Worm (Caenorhabditis elegans): Measurements from ENCODE around the gene srpa-68.

DNA sequence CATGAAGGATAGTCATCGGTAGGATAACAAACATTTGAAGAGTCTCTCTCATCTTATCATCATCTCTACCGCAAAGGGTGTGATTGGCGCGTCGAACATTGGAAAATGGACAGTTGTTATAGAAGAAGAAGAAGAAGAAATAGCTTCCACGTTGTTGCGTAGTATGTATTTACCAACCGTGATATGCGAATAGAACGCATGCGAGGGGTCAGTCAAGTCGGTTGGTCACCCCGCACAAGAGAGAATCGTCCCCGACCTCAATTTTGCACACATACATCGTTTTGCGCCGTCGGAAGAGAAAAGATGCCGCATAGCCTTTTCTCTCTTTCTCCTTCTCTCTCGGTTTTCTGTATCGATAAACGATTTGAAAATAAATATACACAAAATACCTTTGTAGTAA, 3.6 kb upstream of the srpa-68 start:
- TF ChIP-seq madf-6 (GFP tag; IDR thresholded peaks at IDR 0.05) (no peak), unc-62 (GFP tag; optimal IDR thresholded peaks at IDR 0.05) (no peak), F23B12.7 (tag; optimal IDR thresholded peaks at IDR 0.05; ENCODE audit: insufficient read depth) (no peak)

Measured in whole organism, young adult.